Worm (Caenorhabditis elegans): ENCODE results near the gene sdz-9.

The sdz-9 gene

DNA sequence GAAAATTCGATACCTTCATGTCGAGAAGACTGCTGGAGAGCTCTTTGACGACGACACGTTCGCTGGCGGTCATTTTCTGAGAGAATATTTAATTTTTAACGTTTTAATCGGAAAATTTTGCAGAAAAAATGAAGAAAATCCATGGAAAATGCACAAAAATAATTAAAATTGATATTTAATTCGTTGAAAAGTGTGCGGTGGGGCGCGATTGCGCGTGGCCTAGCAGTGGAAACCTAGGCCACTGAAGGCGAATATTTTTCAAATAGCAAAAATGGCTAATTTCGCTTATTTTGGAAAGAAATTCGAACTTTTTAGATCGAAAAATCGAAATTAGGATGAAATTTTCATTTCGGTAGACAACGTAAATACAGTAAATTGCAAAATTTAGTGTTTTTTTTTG lies 20.9 kb downstream of the sdz-9 start, which contains the start of gene F29A7.6 (continued):
- TF ChIP-seq zfp-3 (GFP tag; conservative IDR thresholded peaks at IDR 0.05) (no peak), nhr-6 (tag; optimal IDR thresholded peaks at IDR 0.05) (peak; percentile 3), ZK337.2 (GFP tag; IDR thresholded peaks at IDR 0.05) (peak; percentile 67; the same call in 1 of the 2 replicates), Y105C5A.15 (GFP tag; IDR thresholded peaks at IDR 0.05) (no peak), dve-1 (tag; optimal IDR thresholded peaks at IDR 0.05; ENCODE audit: insufficient read depth) (no peak), nhr-25 (tag; optimal IDR thresholded peaks at IDR 0.05; ENCODE audit: borderline replicate concordance, insufficient read depth) (no peak), mdl-1 (tag; optimal IDR thresholded peaks at IDR 0.05) (no peak), Y75B8A.6 (GFP tag; IDR thresholded peaks at IDR 0.05) (no peak), aly-2 (tag; optimal IDR thresholded peaks at IDR 0.05) (no peak), cey-2 (tag; optimal IDR thresholded peaks at IDR 0.05; ENCODE audit: borderline replicate concordance, insufficient read depth) (no peak), daf-12 (tag; optimal IDR thresholded peaks at IDR 0.05) (no peak), madf-5 (GFP tag; IDR thresholded peaks at IDR 0.05) (no peak), lim-7 (GFP tag; IDR thresholded peaks at IDR 0.05) (no peak), lsy-2 (tag; optimal IDR thresholded peaks at IDR 0.05) (no peak), lin-29 (GFP tag; IDR thresholded peaks at IDR 0.05) (no peak), unc-62 (GFP tag; optimal IDR thresholded peaks at IDR 0.05 in 1 of 2) (no peak), unc-62 (tag; optimal IDR thresholded peaks at IDR 0.05) (no peak), ZK546.5 (tag; optimal IDR thresholded peaks at IDR 0.05) (no peak), nhr-102 (tag; optimal IDR thresholded peaks at IDR 0.05) (no peak), F26F4.8 (GFP tag; conservative IDR thresholded peaks at IDR 0.05) (no peak), ztf-11 (tag; optimal IDR thresholded peaks at IDR 0.05) (no peak), lin-13 (GFP tag; optimal IDR thresholded peaks at IDR 0.05) (no peak), mes-2 (tag; optimal IDR thresholded peaks at IDR 0.05; ENCODE audit: poor library complexity, severe bottlenecking) (peak; percentile 97), hlh-11 (tag; optimal IDR thresholded peaks at IDR 0.05) (peak; percentile 25), mxl-2 (GFP tag; conservative IDR thresholded peaks at IDR 0.05) (no peak), php-3 (GFP tag; IDR thresholded peaks at IDR 0.05) (no peak), nhr-28 (tag; optimal IDR thresholded peaks at IDR 0.05) (peak; percentile 12), nhr-48 (tag; optimal IDR thresholded peaks at IDR 0.05) (no peak), unc-130 (GFP tag; optimal IDR thresholded peaks at IDR 0.05) (peak; percentile 69), nhr-42 (GFP tag; IDR thresholded peaks at IDR 0.05) (no peak), vab-7 (GFP tag; IDR thresholded peaks at IDR 0.05) (no peak), nhr-10 (tag; optimal IDR thresholded peaks at IDR 0.05) (no peak), lin-38 (GFP tag; IDR thresholded peaks at IDR 0.05) (peak; percentile 98)

DNA sequence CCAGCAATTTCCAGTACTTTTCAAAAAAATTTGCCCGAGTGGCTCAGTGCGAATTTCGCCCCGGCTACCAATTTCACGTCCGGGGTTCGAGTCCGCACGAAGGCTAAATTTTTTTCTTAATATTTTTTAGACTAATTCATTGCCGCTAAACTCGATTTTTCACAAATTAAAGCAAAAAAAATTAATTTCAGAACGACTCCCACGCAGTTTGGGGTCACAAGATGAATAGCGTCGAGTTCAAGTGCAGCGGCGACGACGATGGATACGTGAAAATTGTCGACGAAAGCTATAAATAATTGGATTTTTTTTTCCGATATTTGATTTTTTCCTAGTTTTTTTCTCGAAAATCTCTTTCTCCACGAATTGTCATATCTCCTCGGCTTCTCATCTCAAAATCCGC lies 22.2 kb downstream of the sdz-9 start:
- TF ChIP-seq cey-2 (tag; optimal IDR thresholded peaks at IDR 0.05; ENCODE audit: borderline replicate concordance, insufficient read depth): no peak
- peak; percentile 73 for TF ChIP-seq lin-38 (GFP tag; IDR thresholded peaks at IDR 0.05)
- no peak for TF ChIP-seq daf-16 (GFP tag; optimal IDR thresholded peaks at IDR 0.05)
- TF ChIP-seq daf-16 (tag; optimal IDR thresholded peaks at IDR 0.05): peak; percentile 28

DNA sequence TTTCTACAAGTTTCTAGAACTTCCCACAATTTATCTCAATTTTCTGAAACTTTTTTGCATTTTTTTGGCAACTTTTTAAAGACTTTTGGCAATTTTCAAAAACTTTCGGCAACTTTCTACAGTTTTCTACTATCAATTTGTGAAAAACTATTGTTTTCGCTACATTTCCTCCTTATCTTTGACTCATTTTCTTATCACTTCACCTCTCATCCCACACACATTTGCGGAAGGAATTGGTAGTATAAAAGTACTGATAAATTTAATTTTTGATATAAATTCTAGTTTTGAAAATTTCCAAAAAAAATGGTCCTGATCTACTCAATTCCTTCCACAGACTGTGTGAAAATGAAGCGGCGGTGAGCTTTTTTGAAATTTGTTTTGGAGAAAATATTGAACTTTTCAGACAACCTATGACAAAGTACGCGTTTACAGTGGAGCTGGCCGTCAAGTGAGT lies 23.8 kb downstream of the sdz-9 start, which contains the start of gene F29A7.4:
Gene F29A7.4 (plus strand): TSS at position 404 of the 454 bp plus-strand sequence.
- TF ChIP-seq nhr-28 (tag; optimal IDR thresholded peaks at IDR 0.05) (peak; percentile 74), set-16 (GFP tag; IDR thresholded peaks at IDR 0.05) (no peak), daf-16 (GFP tag; optimal IDR thresholded peaks at IDR 0.05) (no peak), daf-16 (tag; optimal IDR thresholded peaks at IDR 0.05) (peak; percentile 49), pqm-1 (tag; optimal IDR thresholded peaks at IDR 0.05) (peak; percentile 18)

Data from whole organism, L4 larva.